Worm (Caenorhabditis elegans) whole organism, late embryonic: ENCODE results near the gene K08C7.6.

Experiments used
- Y22D7AL.16 ChIP-seq: sonication (generic microtip); optimal IDR thresholded peaks from 2 replicates; lab custom pipeline; 2016; ENCODE audit warnings: missing genetic modification characterization, missing compliant biosample characterization
- ama-1 ChIP-seq: fragments of 150-350 bp; optimal IDR thresholded peaks from 2 replicates; lab custom pipeline; 2014
- ceh-31 ChIP-seq: sonication (generic microtip); optimal IDR thresholded peaks from 2 replicates; lab custom pipeline; 2016; ENCODE audit warnings: missing genetic modification characterization, missing compliant biosample characterization
- ceh-45 ChIP-seq: fragments of 200-800 bp; sonication (Bioruptor generic); IDR thresholded peaks from 2 replicates; pipeline ENCODE4 v1.3.6; 2022; ENCODE audit warnings: missing genetic modification reagents, missing genetic modification characterization, missing compliant biosample characterization
- fkh-10 ChIP-seq: fragments of 150-350 bp; optimal IDR thresholded peaks from 2 replicates; lab custom pipeline; 2014; ENCODE audit warnings: missing biosample characterization, missing genetic modification reagents, missing genetic modification characterization
- hlh-30 ChIP-seq: sonication (generic microtip); optimal IDR thresholded peaks from 2 replicates; lab custom pipeline; 2017; ENCODE audit warnings: antibody characterized with exemption, missing genetic modification characterization, missing compliant biosample characterization; ENCODE audit not compliant: insufficient read depth
- lin-11 ChIP-seq: fragments of 200-800 bp; sonication (Bioruptor generic); optimal IDR thresholded peaks from 2 replicates; lab custom pipeline; 2018; ENCODE audit warnings: mild to moderate bottlenecking, missing genetic modification characterization, missing compliant biosample characterization
- madf-2 ChIP-seq: sonication (generic microtip); optimal IDR thresholded peaks from 2 replicates; lab custom pipeline; 2017; ENCODE audit warnings: missing genetic modification characterization, missing compliant biosample characterization
- pag-3 ChIP-seq: sonication (generic microtip); optimal IDR thresholded peaks from 2 replicates; lab custom pipeline; 2016; ENCODE audit warnings: missing compliant biosample characterization, missing genetic modification characterization, borderline replicate concordance
- pax-1 ChIP-seq: fragments of 150-350 bp; optimal IDR thresholded peaks from 2 replicates; lab custom pipeline; 2014; ENCODE audit warnings: missing biosample characterization, missing genetic modification characterization

- TF ChIP-seq ama-1: no peak
- TF ChIP-seq pag-3 (tag; lab: Kevin White, UChicago): no peak
- TF ChIP-seq lin-11: no peak
- TF ChIP-seq Y22D7AL.16 (tag; lab: Kevin White, UChicago): no peak
- TF ChIP-seq fkh-10 (GFP tag; lab: Kevin White, UChicago): no peak
- no peak for TF ChIP-seq madf-2 (tag; lab: Kevin White, UChicago)
- TF ChIP-seq ceh-31 (tag; lab: Kevin White, UChicago): no peak
- no peak for TF ChIP-seq ceh-45 (GFP tag; lab: Robert Waterston, UW)
- TF ChIP-seq hlh-30 (tag; lab: Kevin White, UChicago): no peak
- TF ChIP-seq pax-1 (tag; lab: Kevin White, UChicago): no peak
These were observed 16.3 kb upstream of the K08C7.6 start for ce11 chrIV:10701866-10702458.
